Worm (Caenorhabditis elegans) whole organism, L2 larva: ENCODE data around the gene sqst-5.

Experiments
- fos-1 ChIP-seq: fragments of 150-350 bp; optimal IDR thresholded peaks from 2 replicates; lab custom pipeline; 2014; ENCODE audit warnings: missing biosample characterization, missing genetic modification characterization
- gmeb-1 ChIP-seq: fragments of 150-350 bp; optimal IDR thresholded peaks from 2 replicates; lab custom pipeline; 2014; ENCODE audit warnings: missing biosample characterization, missing genetic modification characterization
- lsy-2 ChIP-seq, 2 experiments: fragments of 150-350 bp in 1 of 2; sonication (generic microtip) in 1 of 2; optimal IDR thresholded peaks; 2 replicates each; lab custom pipeline; 2014 to 2017; ENCODE audit warnings: missing biosample characterization in 2 of 2, missing genetic modification characterization in 2 of 2
- mab-5 ChIP-seq: fragments of 150-350 bp; optimal IDR thresholded peaks from 2 replicates; lab custom pipeline; 2014; ENCODE audit warnings: missing biosample characterization, missing genetic modification characterization
- unc-39 ChIP-seq: fragments of 150-350 bp; optimal IDR thresholded peaks from 2 replicates; lab custom pipeline; 2014; ENCODE audit warnings: missing biosample characterization, missing genetic modification characterization

- TF ChIP-seq fos-1 (tag; lab: Kevin White, UChicago) (no peak), unc-39 (tag; lab: Kevin White, UChicago) (no peak), mab-5 (tag; lab: Kevin White, UChicago) (no peak), lsy-2 (tag; optimal IDR thresholded peaks at IDR 0.05; lab: Kevin White, UChicago) (no peak), gmeb-1 (no peak)
These were observed 1.1 kb downstream of the sqst-5 start, which contains the start of gene fbxb-84 for ce11 chrIII:146369-146768.
